Worm (Caenorhabditis elegans): ENCODE data around the gene tnt-3.

- TF ChIP-seq ama-1 (optimal IDR thresholded peaks at IDR 0.05) (no peak), flt-1 (GFP tag; IDR thresholded peaks at IDR 0.05) (no peak), tra-4 (tag; optimal IDR thresholded peaks at IDR 0.05) (no peak), ets-7 (tag; optimal IDR thresholded peaks at IDR 0.05) (no peak)
Measured at ce11 chrX:7932453-7932852, 12.4 kb downstream of the tnt-3 start.

All from whole organism, early embryonic.